Worm (Caenorhabditis elegans) whole organism, young adult: ENCODE data around the gene rpc-11.

ENCODE experiments used
- F10E7.11 ChIP-seq: sonication (generic microtip); optimal IDR thresholded peaks from 2 replicates; lab custom pipeline; 2017; ENCODE audit warnings: mild to moderate bottlenecking, missing genetic modification characterization, moderate library complexity, missing compliant biosample characterization
- F57C9.4 ChIP-seq: sonication (generic microtip); optimal IDR thresholded peaks from 2 replicates; lab custom pipeline; 2017; ENCODE audit warnings: mild to moderate bottlenecking, missing genetic modification characterization, missing compliant biosample characterization
- T07F8.4 ChIP-seq: sonication (generic microtip); optimal IDR thresholded peaks from 2 replicates; lab custom pipeline; 2016; ENCODE audit warnings: mild to moderate bottlenecking, missing genetic modification characterization, moderate library complexity, missing compliant biosample characterization
- Y53G8AR.9 ChIP-seq: fragments of 200-800 bp; sonication (Bioruptor generic); conservative IDR thresholded peaks from 2 replicates; pipeline ENCODE4 v1.3.6; 2022; ENCODE audit warnings: missing genetic modification reagents, missing genetic modification characterization, missing compliant biosample characterization
- ama-1 ChIP-seq, 3 experiments: fragments of 150-350 bp in 1 of 3; sonication (generic microtip) in 2 of 3; optimal IDR thresholded peaks; 2 replicates each; lab custom pipeline; 2014 to 2018; ENCODE audit warnings: missing biosample characterization in 2 of 3, missing genetic modification characterization in 2 of 3, missing genetic modification reagents in 2 of 3
- attf-5 ChIP-seq: fragments of 200-800 bp; sonication (Bioruptor generic); optimal IDR thresholded peaks from 2 replicates; lab custom pipeline; 2018; ENCODE audit warnings: mild to moderate bottlenecking, missing genetic modification characterization, missing compliant biosample characterization
- lin-35 ChIP-seq, 3 experiments: fragments of 150-350 bp in 2 of 3; sonication (generic microtip) in 1 of 3; optimal IDR thresholded peaks; 2 replicates each; lab custom pipeline; 2014 to 2018; ENCODE audit warnings: missing biosample characterization in 3 of 3, missing genetic modification characterization in 3 of 3, missing genetic modification reagents in 3 of 3
- lin-54 ChIP-seq: fragments of 200-800 bp; sonication (Bioruptor generic); optimal IDR thresholded peaks from 2 replicates; lab custom pipeline; 2018; ENCODE audit warnings: mild to moderate bottlenecking, missing genetic modification characterization, missing compliant biosample characterization
- mel-28 ChIP-seq: sonication (generic microtip); optimal IDR thresholded peaks from 2 replicates; lab custom pipeline; 2016; ENCODE audit warnings: borderline replicate concordance, mild to moderate bottlenecking, missing genetic modification characterization, missing compliant biosample characterization
- mes-4 ChIP-seq: sonication (generic microtip); optimal IDR thresholded peaks from 2 replicates; lab custom pipeline; 2016; ENCODE audit warnings: missing genotype, missing genetic modification characterization, missing compliant biosample characterization
- nfya-1 ChIP-seq: sonication (generic microtip); optimal IDR thresholded peaks from 2 replicates; lab custom pipeline; 2017; ENCODE audit warnings: antibody characterized with exemption, missing compliant biosample characterization, missing genetic modification characterization, borderline replicate concordance; ENCODE audit not compliant: insufficient read depth
- nhr-120 ChIP-seq: fragments of 200-800 bp; sonication (Bioruptor generic); IDR thresholded peaks from 2 replicates; pipeline ENCODE4 v1.3.6; 2022; ENCODE audit warnings: missing genetic modification characterization, missing compliant biosample characterization
- pbrm-1 ChIP-seq: fragments of 200-800 bp; sonication (Bioruptor generic); IDR thresholded peaks from 2 replicates; pipeline ENCODE4 v1.3.6; 2022; ENCODE audit warnings: missing genetic modification reagents, missing genetic modification characterization, missing compliant biosample characterization

DNA sequence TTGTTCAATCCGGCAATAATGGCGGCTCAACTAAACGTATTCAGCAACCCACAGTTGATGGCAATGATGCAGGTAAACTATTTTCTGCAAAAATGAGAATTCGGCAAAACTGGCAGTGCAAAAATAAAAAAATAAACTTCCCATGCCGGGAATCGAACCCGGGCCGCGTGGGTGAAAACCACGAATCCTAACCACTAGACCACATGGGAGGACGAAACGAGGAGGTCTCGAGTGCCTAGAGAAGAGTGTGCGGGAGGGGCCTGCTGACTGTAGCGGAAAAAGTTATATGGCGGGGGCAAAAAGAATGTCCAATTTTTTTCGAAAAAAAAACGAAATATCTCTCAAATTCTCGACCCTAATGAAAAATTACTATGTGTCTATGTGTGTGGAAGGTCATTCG, 21.8 kb downstream of the rpc-11 start:
- peak; percentile 1 for TF ChIP-seq T07F8.4 (tag; lab: Kevin White, UChicago)
- no peak for TF ChIP-seq mel-28 (tag; lab: Kevin White, UChicago)
- TF ChIP-seq ama-1 (optimal IDR thresholded peaks at IDR 0.05; lab: Kevin White, UChicago): no peak
- peak in 1 of 2 experiments; percentile 47 for TF ChIP-seq ama-1 (GFP tag; optimal IDR thresholded peaks at IDR 0.05; lab: Kevin White, UChicago)
- peak; percentile 18 for TF ChIP-seq lin-54 (GFP tag; lab: Kevin White, UChicago)
- no peak for TF ChIP-seq F57C9.4 (tag; lab: Kevin White, UChicago)
- no peak for TF ChIP-seq mes-4 (tag; lab: Kevin White, UChicago)
- TF ChIP-seq nfya-1 (tag; lab: Kevin White, UChicago): no peak
- no peak for TF ChIP-seq Y53G8AR.9 (GFP tag; lab: Robert Waterston, UW)
- TF ChIP-seq F10E7.11 (tag; lab: Kevin White, UChicago): no peak
- peak; percentile 24 for TF ChIP-seq attf-5 (GFP tag; lab: Kevin White, UChicago)
- TF ChIP-seq lin-35 (GFP tag; optimal IDR thresholded peaks at IDR 0.05; lab: Kevin White, UChicago): peak in 1 of 3 experiments; percentile 46
- TF ChIP-seq pbrm-1 (GFP tag; lab: Robert Waterston, UW): 0 out of 2 replicates have a peak, but pooled peaks have one; percentile 41
- TF ChIP-seq nhr-120: no peak
